Fruit fly (Drosophila melanogaster) whole organism, embryonic: Measurements from ENCODE around the gene lili.
A peak's percentile ranks its signal among the peaks of the same experiment; 100 is the strongest.

ENCODE experiments used
- CG11247 ChIP-seq: fragments of 200-800 bp; sonication (Bioruptor generic); IDR thresholded peaks from 2 replicates; pipeline ENCODE4 v1.3.6; 2022; ENCODE audit warnings: missing biosample characterization, missing genetic modification characterization
- CG12236 ChIP-seq: fragments of 200-800 bp; sonication (Bioruptor generic); optimal IDR thresholded peaks from 2 replicates; lab custom pipeline; 2016; ENCODE audit warnings: missing biosample characterization, missing genetic modification characterization
- CG12744 ChIP-seq: fragments of 200-800 bp; sonication (Bioruptor generic); optimal IDR thresholded peaks from 2 replicates; lab custom pipeline; 2016; ENCODE audit warnings: missing biosample characterization, missing genetic modification characterization
- CG13287 ChIP-seq: fragments of 200-800 bp; sonication (Bioruptor generic); IDR thresholded peaks from 2 replicates; pipeline ENCODE4 v1.3.6; 2022; ENCODE audit warnings: missing biosample characterization, missing genetic modification characterization; ENCODE audit not compliant: partially characterized antibody
- CG1603 ChIP-seq: fragments of 200-800 bp; sonication (Bioruptor generic); optimal IDR thresholded peaks from 2 replicates; lab custom pipeline; 2019; ENCODE audit warnings: missing biosample characterization, mild to moderate bottlenecking, missing genetic modification characterization, moderate library complexity
- CG17361 ChIP-seq: fragments of 200-800 bp; sonication (Bioruptor generic); IDR thresholded peaks from 3 replicates; pipeline ENCODE4 v1.3.6; 2022; ENCODE audit warnings: missing biosample characterization, missing genetic modification characterization
- CG17612 ChIP-seq: fragments of 200-800 bp; sonication (Bioruptor generic); IDR thresholded peaks from 2 replicates; pipeline ENCODE4 v1.3.6; 2022; ENCODE audit warnings: missing biosample characterization, missing genetic modification characterization
- CG18011 ChIP-seq: fragments of 200-800 bp; sonication (Bioruptor generic); optimal IDR thresholded peaks from 2 replicates; lab custom pipeline; 2017; ENCODE audit warnings: missing biosample characterization, missing genetic modification characterization, mild to moderate bottlenecking, moderate library complexity, missing genotype
- CG18599 ChIP-seq: fragments of 200-800 bp; sonication (Bioruptor generic); optimal IDR thresholded peaks from 3 replicates; lab custom pipeline; 2017; ENCODE audit warnings: missing biosample characterization, missing genetic modification characterization, mild to moderate bottlenecking, moderate library complexity, missing genetic modification reagents
- CG31365 ChIP-seq: fragments of 200-800 bp; sonication (Bioruptor generic); optimal IDR thresholded peaks from 2 replicates; lab custom pipeline; 2018; ENCODE audit warnings: missing biosample characterization, mild to moderate bottlenecking, missing genetic modification characterization
- CG32767 ChIP-seq: fragments of 200-800 bp; sonication (Bioruptor generic); IDR thresholded peaks from 2 replicates; pipeline ENCODE4 v1.3.6; 2022; ENCODE audit warnings: missing biosample characterization, missing genetic modification characterization
- CG5180 ChIP-seq: fragments of 200-800 bp; sonication (Bioruptor generic); optimal IDR thresholded peaks from 3 replicates; lab custom pipeline; 2017; ENCODE audit warnings: missing biosample characterization, missing genetic modification characterization, mild to moderate bottlenecking, moderate library complexity, missing genetic modification reagents
- CG6254 ChIP-seq: fragments of 200-800 bp; sonication (Bioruptor generic); optimal IDR thresholded peaks from 3 replicates; lab custom pipeline; 2017; ENCODE audit warnings: mild to moderate bottlenecking, missing biosample characterization, missing genetic modification reagents, missing genetic modification characterization
- CG7372 ChIP-seq: fragments of 200-800 bp; sonication (Bioruptor generic); IDR thresholded peaks from 2 replicates; pipeline ENCODE4 v1.3.6; 2022; ENCODE audit warnings: missing biosample characterization, missing genetic modification characterization
- CG8089 ChIP-seq: fragments of 200-800 bp; sonication (Bioruptor generic); optimal IDR thresholded peaks from 3 replicates; lab custom pipeline; 2016; ENCODE audit warnings: missing biosample characterization, missing genetic modification characterization
- CG8281 ChIP-seq: fragments of 200-800 bp; sonication (Bioruptor generic); optimal IDR thresholded peaks from 2 replicates; lab custom pipeline; 2018; ENCODE audit warnings: missing biosample characterization, mild to moderate bottlenecking, missing genetic modification characterization, moderate library complexity
- Chrac-16 ChIP-seq: fragments of 200-800 bp; sonication (Bioruptor generic); optimal IDR thresholded peaks from 3 replicates; lab custom pipeline; 2016; ENCODE audit warnings: missing biosample characterization, missing genetic modification characterization
- D ChIP-seq, 2 experiments: fragments of 200-800 bp in 1 of 2; fragments of >200 bp in 1 of 2; sonication (Bioruptor generic) in 1 of 2; optimal IDR thresholded peaks; 2 replicates in 1 of 2; 3 replicates in 1 of 2; lab custom pipeline; 2017; ENCODE audit warnings: mild to moderate bottlenecking in 1 of 2, missing biosample characterization in 1 of 2, missing genetic modification characterization in 1 of 2, missing genetic modification reagents in 1 of 2
- Gsc ChIP-seq: fragments of 200-800 bp; sonication (Bioruptor generic); IDR thresholded peaks from 2 replicates; pipeline ENCODE4 v1.3.6; 2022; ENCODE audit warnings: missing biosample characterization, missing genetic modification characterization
- H15 ChIP-seq: fragments of 200-800 bp; sonication (Bioruptor generic); IDR thresholded peaks from 3 replicates; pipeline ENCODE4 v1.3.6; 2022; ENCODE audit warnings: missing biosample characterization, missing genetic modification characterization
- Mad ChIP-seq: fragments of 200-800 bp; sonication (Bioruptor generic); optimal IDR thresholded peaks from 2 replicates; lab custom pipeline; 2016; ENCODE audit warnings: missing biosample characterization, missing genetic modification characterization
- NC2α ChIP-seq: fragments of 200-800 bp; sonication (Bioruptor generic); optimal IDR thresholded peaks from 2 replicates; lab custom pipeline; 2016; ENCODE audit warnings: missing biosample characterization, missing genetic modification characterization
- NC2β ChIP-seq: fragments of 200-800 bp; sonication (Bioruptor generic); optimal IDR thresholded peaks from 2 replicates; lab custom pipeline; 2016; ENCODE audit warnings: missing biosample characterization, missing genetic modification characterization
- Pdp1 ChIP-seq, 2 experiments: fragments of 200-800 bp; sonication (Bioruptor generic); optimal IDR thresholded peaks; 3 replicates each; lab custom pipeline; 2016; ENCODE audit warnings: missing biosample characterization in 2 of 2, missing genetic modification characterization in 2 of 2, mild to moderate bottlenecking in 1 of 2, moderate library complexity in 1 of 2
- Sin3A ChIP-seq: fragments of >200 bp; optimal IDR thresholded peaks from 2 replicates; lab custom pipeline; 2018
- Spps ChIP-seq: fragments of 200-800 bp; sonication (Bioruptor generic); optimal IDR thresholded peaks from 2 replicates; lab custom pipeline; 2018; ENCODE audit warnings: missing biosample characterization, mild to moderate bottlenecking, missing genetic modification characterization
- Trl ChIP-seq, 3 experiments: fragments of >200 bp in 2 of 3; fragments of 200-800 bp in 1 of 3; sonication (Bioruptor generic) in 1 of 3; optimal IDR thresholded peaks; 2 replicates in 1 of 3; 3 replicates in 2 of 3; lab custom pipeline; 2016 to 2017; ENCODE audit warnings: missing biosample characterization in 1 of 3, missing genetic modification characterization in 1 of 3
- Usf ChIP-seq: fragments of 200-800 bp; sonication (Bioruptor generic); optimal IDR thresholded peaks from 2 replicates; lab custom pipeline; 2017; ENCODE audit warnings: missing genotype, missing biosample characterization, missing genetic modification characterization
- az2 ChIP-seq: fragments of 200-800 bp; sonication (Bioruptor generic); optimal IDR thresholded peaks from 3 replicates; lab custom pipeline; 2016; ENCODE audit warnings: missing biosample characterization, missing genetic modification characterization
- crp ChIP-seq, 2 experiments: fragments of 200-800 bp; sonication (Bioruptor generic); optimal IDR thresholded peaks; 2 replicates in 1 of 2; 3 replicates in 1 of 2; lab custom pipeline; 2017; ENCODE audit warnings: missing biosample characterization in 2 of 2, missing genetic modification characterization in 2 of 2, mild to moderate bottlenecking in 1 of 2, moderate library complexity in 1 of 2
- dysf ChIP-seq: fragments of 200-800 bp; sonication (Bioruptor generic); IDR thresholded peaks from 3 replicates; pipeline ENCODE4 v1.3.6; 2022; ENCODE audit warnings: missing biosample characterization, missing genetic modification characterization
- fd96Cb ChIP-seq: fragments of 200-800 bp; sonication (Bioruptor generic); optimal IDR thresholded peaks from 2 replicates; lab custom pipeline; 2018; ENCODE audit warnings: missing biosample characterization, mild to moderate bottlenecking, missing genetic modification characterization, moderate library complexity
- fru ChIP-seq: fragments of >200 bp; optimal IDR thresholded peaks from 2 replicates; lab custom pipeline; 2017
- gce ChIP-seq: fragments of 200-800 bp; sonication (Bioruptor generic); IDR thresholded peaks from 3 replicates; pipeline ENCODE4 v1.3.6; 2022; ENCODE audit warnings: missing biosample characterization, missing genetic modification characterization
- gt ChIP-seq: fragments of 200-800 bp; sonication (Bioruptor generic); IDR thresholded peaks from 2 replicates; pipeline ENCODE4 v1.3.6; 2022; ENCODE audit warnings: missing biosample characterization, missing genetic modification characterization
- klu ChIP-seq: fragments of 200-800 bp; sonication (Bioruptor generic); IDR thresholded peaks from 2 replicates; pipeline ENCODE4 v1.3.6; 2022; ENCODE audit warnings: missing biosample characterization, missing genetic modification characterization
- kni ChIP-seq: fragments of 200-800 bp; sonication (Bioruptor generic); optimal IDR thresholded peaks from 3 replicates; lab custom pipeline; 2017; ENCODE audit warnings: mild to moderate bottlenecking, missing biosample characterization, missing genetic modification reagents, missing genetic modification characterization
- nom ChIP-seq: fragments of 200-800 bp; sonication (Bioruptor generic); optimal IDR thresholded peaks from 2 replicates; lab custom pipeline; 2017; ENCODE audit warnings: missing biosample characterization, missing genetic modification characterization, mild to moderate bottlenecking, moderate library complexity, missing genetic modification reagents
- org-1 ChIP-seq: fragments of 200-800 bp; sonication (Bioruptor generic); optimal IDR thresholded peaks from 2 replicates; lab custom pipeline; 2017; ENCODE audit warnings: missing biosample characterization, missing genetic modification characterization
- pan ChIP-seq, 4 experiments: fragments of >200 bp in 3 of 4; fragments of 200-800 bp in 1 of 4; sonication (Bioruptor generic) in 1 of 4; optimal IDR thresholded peaks in 3 of 4; IDR thresholded peaks in 1 of 4; 2 replicates each; pipeline versions ENCODE4 v1.3.6 to Lab custom; 2017 to 2022; ENCODE audit warnings: missing biosample characterization in 2 of 4, missing genetic modification characterization in 2 of 4, mixed read lengths in 1 of 4
- pita ChIP-seq: fragments of 200-800 bp; sonication (Bioruptor generic); optimal IDR thresholded peaks from 2 replicates; lab custom pipeline; 2017; ENCODE audit warnings: missing biosample characterization, mild to moderate bottlenecking, missing genetic modification characterization
- pzg ChIP-seq: fragments of 200-800 bp; sonication (Bioruptor generic); optimal IDR thresholded peaks from 3 replicates; lab custom pipeline; 2018; ENCODE audit warnings: missing biosample characterization, mild to moderate bottlenecking, missing genetic modification characterization, moderate library complexity
- sisA ChIP-seq: fragments of 200-800 bp; sonication (Bioruptor generic); IDR thresholded peaks from 2 replicates; pipeline ENCODE4 v1.3.6; 2022; ENCODE audit warnings: missing biosample characterization, missing genetic modification characterization
- sug ChIP-seq: fragments of 200-800 bp; optimal IDR thresholded peaks from 2 replicates; lab custom pipeline; 2019; ENCODE audit warnings: missing biosample characterization, mild to moderate bottlenecking, missing genetic modification characterization, moderate library complexity
- ttk ChIP-seq: fragments of 200-800 bp; sonication (Bioruptor generic); IDR thresholded peaks from 2 replicates; pipeline ENCODE4 v2.1.2; 2022; ENCODE audit warnings: missing biosample characterization, missing genetic modification characterization
- unc-4 ChIP-seq: fragments of 200-800 bp; sonication (Bioruptor generic); IDR thresholded peaks from 2 replicates; pipeline ENCODE4 v1.3.6; 2022; ENCODE audit warnings: missing biosample characterization, missing genetic modification characterization; ENCODE audit not compliant: partially characterized antibody
- wek ChIP-seq: fragments of 200-800 bp; sonication (Bioruptor generic); optimal IDR thresholded peaks from 3 replicates; lab custom pipeline; 2018; ENCODE audit warnings: missing biosample characterization, mild to moderate bottlenecking, missing genetic modification characterization, moderate library complexity
- zf30C ChIP-seq: fragments of 200-800 bp; sonication (Bioruptor generic); optimal IDR thresholded peaks from 3 replicates; lab custom pipeline; 2018; ENCODE audit warnings: missing biosample characterization, mild to moderate bottlenecking, missing genetic modification characterization

The lili gene

dm6 chr3R:24787042-24787565 is 26.7 kb downstream of the lili start, which contains the start of gene CG5805 (continued):
- TF ChIP-seq ttk (GFP tag; lab: Robert Waterston, UW) (peak; percentile 81), gt (GFP tag; lab: Robert Waterston, UW) (peak; percentile 53; the same call in 1 of the 2 replicates), crp (GFP tag; optimal IDR thresholded peaks at IDR 0.05; lab: Kevin White, UChicago) (peak in 1 of 2 experiments; percentile 55), CG13287 (GFP tag; lab: Robert Waterston, UW) (peak; percentile 38; the same call in 1 of the 2 replicates), Chrac-16 (GFP tag; lab: Kevin White, UChicago) (peak; percentile 40), dysf (GFP tag; lab: Robert Waterston, UW) (peak; percentile 86), Mad (GFP tag; lab: Kevin White, UChicago) (peak; percentile 78), D (optimal IDR thresholded peaks at IDR 0.05; lab: Kevin White, UChicago) (no peak), D (GFP tag; optimal IDR thresholded peaks at IDR 0.05; lab: Kevin White, UChicago) (peak; percentile 79), CG17361 (GFP tag; lab: Robert Waterston, UW) (peak; percentile 88), unc-4 (no peak), pita (GFP tag; lab: Kevin White, UChicago) (peak; percentile 64), sisA (GFP tag; lab: Robert Waterston, UW) (no peak), kni (GFP tag; lab: Kevin White, UChicago) (peak; percentile 50), pan (optimal IDR thresholded peaks at IDR 0.05; lab: Kevin White, UChicago) (no peak), pan (GFP tag; optimal IDR thresholded peaks at IDR 0.05 in 1 of 2, IDR thresholded peaks at IDR 0.05 in 1 of 2) (peak in 1 of 2 experiments; percentile 86), zf30C (GFP tag; lab: Kevin White, UChicago) (no peak), wek (peak; percentile 58), gce (GFP tag; lab: Robert Waterston, UW) (peak; percentile 71; the same call in 1 of the 3 replicates), Pdp1 (GFP tag; optimal IDR thresholded peaks at IDR 0.05; lab: Kevin White, UChicago) (peak; percentile 46 to 97), NC2β (peak; percentile 81), CG12744 (GFP tag; lab: Kevin White, UChicago) (peak; percentile 63), CG1603 (peak; percentile 91), CG31365 (tag; lab: Kevin White, UChicago) (peak; percentile 77), CG7372 (peak; percentile 61; the same call in 1 of the 2 replicates), sug (tag; lab: Kevin White, UChicago) (peak; percentile 83), CG8089 (GFP tag; lab: Kevin White, UChicago) (peak; percentile 65), fru (lab: Kevin White, UChicago) (no peak), az2 (GFP tag; lab: Kevin White, UChicago) (peak; percentile 69), CG5180 (GFP tag; lab: Kevin White, UChicago) (peak; percentile 56), Gsc (no peak), CG32767 (GFP tag; lab: Robert Waterston, UW) (no peak), NC2α (GFP tag; lab: Kevin White, UChicago) (peak; percentile 46), CG11247 (GFP tag; lab: Robert Waterston, UW) (peak; percentile 79), CG12236 (GFP tag; lab: Kevin White, UChicago) (peak; percentile 53), H15 (peak; percentile 86), CG18011 (peak; percentile 61), Spps (tag; lab: Kevin White, UChicago) (peak; percentile 68), org-1 (GFP tag; lab: Kevin White, UChicago) (peak; percentile 59), CG6254 (GFP tag; lab: Kevin White, UChicago) (peak; percentile 81), fd96Cb (tag; lab: Kevin White, UChicago) (peak; percentile 62), Trl (optimal IDR thresholded peaks at IDR 0.05; lab: Kevin White, UChicago) (peak in 1 of 2 experiments; percentile 18), Trl (GFP tag; optimal IDR thresholded peaks at IDR 0.05; lab: Kevin White, UChicago) (peak; percentile 71), CG18599 (peak; percentile 84), nom (GFP tag; lab: Kevin White, UChicago) (no peak), Usf (GFP tag; lab: Kevin White, UChicago) (peak; percentile 67), CG8281 (tag; lab: Kevin White, UChicago) (peak; percentile 68), klu (GFP tag; lab: Robert Waterston, UW) (peak; percentile 54; the same call in 1 of the 2 replicates), CG17612 (GFP tag; lab: Robert Waterston, UW) (peak; percentile 57; the same call in 1 of the 2 replicates), Sin3A (lab: Kevin White, UChicago) (no peak), pzg (GFP tag; lab: Kevin White, UChicago) (peak; percentile 76)
